Worm (Caenorhabditis elegans) whole organism, young adult: Measurements from ENCODE around the gene Y53G8AM.4.

ENCODE experiments used
- B0261.1 ChIP-seq: sonication (generic microtip); optimal IDR thresholded peaks from 2 replicates; lab custom pipeline; 2016; ENCODE audit warnings: mild to moderate bottlenecking, missing genetic modification characterization, moderate library complexity, missing compliant biosample characterization
- B0336.3 ChIP-seq: fragments of 200-800 bp; sonication (Bioruptor generic); IDR thresholded peaks from 2 replicates; pipeline ENCODE4 v1.3.6; 2022; ENCODE audit warnings: missing genetic modification characterization, missing compliant biosample characterization
- F22D6.2 ChIP-seq: sonication (generic microtip); optimal IDR thresholded peaks from 2 replicates; lab custom pipeline; 2016; ENCODE audit warnings: mild to moderate bottlenecking, missing genetic modification characterization, missing compliant biosample characterization
- F23B12.7 ChIP-seq: sonication (generic microtip); optimal IDR thresholded peaks from 2 replicates; lab custom pipeline; 2017; ENCODE audit warnings: missing genetic modification characterization, mild to moderate bottlenecking, missing compliant biosample characterization, antibody characterized with exemption, moderate library complexity; ENCODE audit not compliant: insufficient read depth
- F33H1.4 ChIP-seq: fragments of 200-800 bp; sonication (Bioruptor generic); IDR thresholded peaks from 2 replicates; pipeline ENCODE4 v1.3.6; 2022; ENCODE audit warnings: missing genetic modification reagents, missing genetic modification characterization, missing compliant biosample characterization
- K11D2.4 ChIP-seq: fragments of 200-800 bp; sonication (Bioruptor generic); IDR thresholded peaks from 2 replicates; pipeline ENCODE4 v1.3.6; 2022; ENCODE audit warnings: missing genetic modification reagents, missing genetic modification characterization, missing compliant biosample characterization
- K12H6.12 ChIP-seq: fragments of 200-800 bp; sonication (Bioruptor generic); optimal IDR thresholded peaks from 2 replicates; lab custom pipeline; 2018; ENCODE audit warnings: mild to moderate bottlenecking, missing genetic modification characterization, missing compliant biosample characterization
- akir-1 ChIP-seq: fragments of 200-800 bp; sonication (Bioruptor generic); optimal IDR thresholded peaks from 2 replicates; lab custom pipeline; 2018; ENCODE audit warnings: mild to moderate bottlenecking, missing genetic modification characterization, moderate library complexity, missing compliant biosample characterization
- athp-1 ChIP-seq: sonication (generic microtip); optimal IDR thresholded peaks from 2 replicates; lab custom pipeline; 2017; ENCODE audit warnings: mild to moderate bottlenecking, missing genetic modification characterization, missing compliant biosample characterization
- attf-3 ChIP-seq: fragments of 200-800 bp; sonication (Bioruptor generic); conservative IDR thresholded peaks from 2 replicates; pipeline ENCODE4 v1.3.6; 2022; ENCODE audit warnings: missing genetic modification reagents, missing genetic modification characterization, missing compliant biosample characterization
- ceh-58 ChIP-seq: fragments of 200-800 bp; sonication (Bioruptor generic); IDR thresholded peaks from 2 replicates; pipeline ENCODE4 v1.3.6; 2022; ENCODE audit warnings: missing genetic modification characterization, missing compliant biosample characterization
- ceh-91 ChIP-seq: fragments of 200-800 bp; sonication (Bioruptor generic); IDR thresholded peaks from 2 replicates; pipeline ENCODE4 v1.3.6; 2022; ENCODE audit warnings: missing genetic modification reagents, missing genetic modification characterization, missing compliant biosample characterization
- dox-1 ChIP-seq: fragments of 200-800 bp; sonication (Bioruptor generic); IDR thresholded peaks from 2 replicates; pipeline ENCODE4 v1.3.6; 2022; ENCODE audit warnings: missing genetic modification reagents, missing genetic modification characterization, missing compliant biosample characterization
- egl-18 ChIP-seq: fragments of 200-800 bp; sonication (Bioruptor generic); IDR thresholded peaks from 2 replicates; pipeline ENCODE4 v1.3.6; 2022; ENCODE audit warnings: missing genetic modification reagents, missing genetic modification characterization, missing compliant biosample characterization
- ekl-4 ChIP-seq: fragments of 200-800 bp; sonication (Bioruptor generic); IDR thresholded peaks from 2 replicates; pipeline ENCODE4 v1.3.6; 2022; ENCODE audit warnings: missing genetic modification reagents, missing genetic modification characterization, missing compliant biosample characterization
- hmg-1.2 ChIP-seq: fragments of 200-800 bp; sonication (Bioruptor generic); IDR thresholded peaks from 2 replicates; pipeline ENCODE4 v1.3.6; 2022; ENCODE audit warnings: missing genetic modification reagents, missing genetic modification characterization, missing compliant biosample characterization
- hsf-1 ChIP-seq: fragments of 200-800 bp; sonication (Bioruptor generic); IDR thresholded peaks from 2 replicates; pipeline ENCODE4 v1.3.6; 2022; ENCODE audit warnings: missing genetic modification reagents, missing genetic modification characterization, missing compliant biosample characterization
- let-607 ChIP-seq, 2 experiments: fragments of 200-800 bp in 1 of 2; sonication (Bioruptor generic) in 1 of 2; sonication (generic microtip) in 1 of 2; optimal IDR thresholded peaks; 2 replicates each; lab custom pipeline; 2016 to 2018; ENCODE audit warnings: mild to moderate bottlenecking in 2 of 2, missing compliant biosample characterization in 2 of 2, missing genetic modification characterization in 2 of 2, moderate library complexity in 2 of 2, missing genotype in 1 of 2
- lin-54 ChIP-seq: fragments of 200-800 bp; sonication (Bioruptor generic); optimal IDR thresholded peaks from 2 replicates; lab custom pipeline; 2018; ENCODE audit warnings: mild to moderate bottlenecking, missing genetic modification characterization, missing compliant biosample characterization
- madf-10 ChIP-seq: sonication (generic microtip); optimal IDR thresholded peaks from 2 replicates; lab custom pipeline; 2016; ENCODE audit warnings: mild to moderate bottlenecking, missing genetic modification characterization, missing compliant biosample characterization
- mcd-1 ChIP-seq: fragments of 200-800 bp; sonication (Bioruptor generic); IDR thresholded peaks from 2 replicates; pipeline ENCODE4 v1.3.6; 2022; ENCODE audit warnings: missing genetic modification reagents, missing genetic modification characterization, missing compliant biosample characterization
- mes-4 ChIP-seq: sonication (generic microtip); optimal IDR thresholded peaks from 2 replicates; lab custom pipeline; 2016; ENCODE audit warnings: missing genotype, missing genetic modification characterization, missing compliant biosample characterization
- nfya-1 ChIP-seq: sonication (generic microtip); optimal IDR thresholded peaks from 2 replicates; lab custom pipeline; 2017; ENCODE audit warnings: antibody characterized with exemption, missing compliant biosample characterization, missing genetic modification characterization, borderline replicate concordance; ENCODE audit not compliant: insufficient read depth
- nfyb-1 ChIP-seq: fragments of 200-800 bp; sonication (Bioruptor generic); IDR thresholded peaks from 2 replicates; pipeline ENCODE4 v1.3.6; 2022; ENCODE audit warnings: missing genetic modification reagents, missing genetic modification characterization, missing compliant biosample characterization
- nhr-80 ChIP-seq: sonication (generic microtip); optimal IDR thresholded peaks from 2 replicates; lab custom pipeline; 2016; ENCODE audit warnings: missing genetic modification characterization, missing compliant biosample characterization
- nhr-90 ChIP-seq: sonication (generic microtip); optimal IDR thresholded peaks from 2 replicates; lab custom pipeline; 2016; ENCODE audit warnings: missing genotype, mild to moderate bottlenecking, missing genetic modification characterization, missing compliant biosample characterization
- rec-8 ChIP-seq, 2 experiments: sonication (generic microtip); optimal IDR thresholded peaks; 2 replicates each; lab custom pipeline; 2016; ENCODE audit warnings: mild to moderate bottlenecking in 2 of 2, missing genetic modification characterization in 2 of 2, missing genetic modification reagents in 2 of 2, missing genotype in 2 of 2, missing biosample characterization in 1 of 2, missing compliant biosample characterization in 1 of 2, moderate library complexity in 1 of 2
- sdz-38 ChIP-seq: sonication (generic microtip); optimal IDR thresholded peaks from 2 replicates; lab custom pipeline; 2016; ENCODE audit warnings: missing genotype, missing genetic modification characterization, missing compliant biosample characterization
- sea-2 ChIP-seq: fragments of 200-800 bp; sonication (Bioruptor generic); IDR thresholded peaks from 2 replicates; pipeline ENCODE4 v1.3.6; 2022; ENCODE audit warnings: missing genetic modification characterization, missing compliant biosample characterization
- snpc-1.1 ChIP-seq: sonication (generic microtip); optimal IDR thresholded peaks from 2 replicates; lab custom pipeline; 2017; ENCODE audit warnings: missing genetic modification characterization, mild to moderate bottlenecking, missing compliant biosample characterization, antibody characterized with exemption, moderate library complexity, missing genotype, missing genetic modification reagents; ENCODE audit not compliant: insufficient read depth
- snpc-3.4 ChIP-seq: sonication (generic microtip); optimal IDR thresholded peaks from 2 replicates; lab custom pipeline; 2017; ENCODE audit warnings: missing genetic modification characterization, mild to moderate bottlenecking, missing compliant biosample characterization, antibody characterized with exemption, moderate library complexity, missing genotype, missing genetic modification reagents
- snpc-4 ChIP-seq, 5 experiments: fragments of 150-350 bp in 1 of 5; sonication (generic microtip) in 4 of 5; optimal IDR thresholded peaks; 2 replicates each; lab custom pipeline; 2014 to 2018; ENCODE audit warnings: missing genetic modification characterization in 5 of 5, missing biosample characterization in 3 of 5, antibody characterized with exemption in 2 of 5, mild to moderate bottlenecking in 2 of 5, missing compliant biosample characterization in 2 of 5, missing genotype in 2 of 5, moderate library complexity in 2 of 5, missing genetic modification reagents in 1 of 5
- somi-1 ChIP-seq: fragments of 200-800 bp; sonication (Bioruptor generic); optimal IDR thresholded peaks from 2 replicates; lab custom pipeline; 2018; ENCODE audit warnings: mild to moderate bottlenecking, missing genetic modification characterization, missing compliant biosample characterization
- zfh-2 ChIP-seq: fragments of 200-800 bp; sonication (Bioruptor generic); conservative IDR thresholded peaks from 2 replicates; pipeline ENCODE4 v1.3.6; 2022; ENCODE audit warnings: missing genetic modification reagents, missing genetic modification characterization, missing compliant biosample characterization
- ztf-22 ChIP-seq: fragments of 200-800 bp; sonication (Bioruptor generic); optimal IDR thresholded peaks from 2 replicates; lab custom pipeline; 2018; ENCODE audit warnings: mild to moderate bottlenecking, missing genetic modification characterization, moderate library complexity, missing compliant biosample characterization
- ztf-25 ChIP-seq: fragments of 200-800 bp; sonication (Bioruptor generic); IDR thresholded peaks from 2 replicates; pipeline ENCODE4 v1.3.6; 2022; ENCODE audit warnings: missing genetic modification reagents, missing genetic modification characterization, missing compliant biosample characterization
- ztf-26 ChIP-seq: sonication (generic microtip); optimal IDR thresholded peaks from 2 replicates; lab custom pipeline; 2017; ENCODE audit warnings: missing genetic modification characterization, missing compliant biosample characterization
- ztf-28 ChIP-seq: fragments of 200-800 bp; sonication (Bioruptor generic); IDR thresholded peaks from 2 replicates; pipeline ENCODE4 v1.3.6; 2022; ENCODE audit warnings: missing genetic modification reagents, missing genetic modification characterization, missing compliant biosample characterization

Y53G8AM.4 gene

DNA sequence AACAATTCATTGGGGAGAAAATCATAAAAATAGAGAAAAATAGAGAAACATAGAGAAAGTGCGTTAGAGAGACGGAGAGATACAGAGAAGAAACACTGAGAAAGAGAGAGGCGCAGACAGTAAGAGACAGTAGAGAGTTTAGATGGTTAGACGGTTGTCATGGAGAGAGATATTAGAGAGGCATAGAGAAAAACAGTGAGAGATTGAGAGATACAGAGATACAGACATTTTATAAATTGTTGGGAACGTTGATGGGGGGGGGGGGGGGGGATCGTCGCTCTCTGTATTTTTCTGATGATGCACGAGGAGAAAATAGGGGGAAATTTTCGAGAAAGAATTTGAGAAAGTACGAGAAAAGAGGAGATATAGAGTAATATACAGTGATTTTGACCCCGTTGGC lies 23.8 kb upstream of the Y53G8AM.4 start (continued):
- TF ChIP-seq let-607 (tag; optimal IDR thresholded peaks at IDR 0.05; lab: Kevin White, UChicago) = no peak
- TF ChIP-seq ekl-4 (GFP tag; lab: Robert Waterston, UW) = 0 out of 2 replicates have a peak, but pooled peaks have one; percentile 59
- TF ChIP-seq nhr-80 (tag; lab: Kevin White, UChicago) = peak; percentile 14
- no peak for TF ChIP-seq sea-2 (GFP tag; lab: Robert Waterston, UW)
- TF ChIP-seq ztf-26 (tag; lab: Kevin White, UChicago) = peak; percentile 91
- TF ChIP-seq athp-1 = no peak
- no peak for TF ChIP-seq nhr-90 (tag; lab: Kevin White, UChicago)
- no peak for TF ChIP-seq ceh-91 (GFP tag; lab: Robert Waterston, UW)
- TF ChIP-seq lin-54 (GFP tag; lab: Kevin White, UChicago) = peak; percentile 50
- TF ChIP-seq nfya-1 (tag; lab: Kevin White, UChicago) = no peak
- peak; percentile 46; the same call in 1 of the 2 replicates for TF ChIP-seq B0336.3
- TF ChIP-seq ztf-22 (GFP tag; lab: Kevin White, UChicago) = no peak
- TF ChIP-seq sdz-38 (tag; lab: Kevin White, UChicago) = no peak
- TF ChIP-seq hsf-1 (GFP tag; lab: Robert Waterston, UW) = no peak
- no peak for TF ChIP-seq snpc-3.4 (tag; lab: Kevin White, UChicago)
- TF ChIP-seq attf-3 (GFP tag; lab: Robert Waterston, UW) = no peak
- no peak for TF ChIP-seq B0261.1 (tag; lab: Kevin White, UChicago)
- peak; percentile 80 for TF ChIP-seq K11D2.4 (GFP tag; lab: Robert Waterston, UW)
- no peak for TF ChIP-seq ztf-25 (GFP tag; lab: Robert Waterston, UW)
- TF ChIP-seq snpc-4 (GFP tag; optimal IDR thresholded peaks at IDR 0.05; lab: Kevin White, UChicago) = no peak
- no peak for TF ChIP-seq snpc-4 (tag; optimal IDR thresholded peaks at IDR 0.05; lab: Kevin White, UChicago)
- TF ChIP-seq egl-18 (GFP tag; lab: Robert Waterston, UW) = no peak
- no peak for TF ChIP-seq F33H1.4 (GFP tag; lab: Robert Waterston, UW)
- TF ChIP-seq ztf-28 (GFP tag; lab: Robert Waterston, UW) = no peak
- no peak for TF ChIP-seq zfh-2 (GFP tag; lab: Robert Waterston, UW)
- TF ChIP-seq ceh-58 (GFP tag; lab: Robert Waterston, UW) = no peak
- peak; percentile 56 for TF ChIP-seq mcd-1
- no peak for TF ChIP-seq nfyb-1
- TF ChIP-seq K12H6.12 (tag; lab: Kevin White, UChicago) = peak; percentile 34
- no peak for TF ChIP-seq akir-1 (GFP tag; lab: Kevin White, UChicago)
- peak; percentile 84 for TF ChIP-seq somi-1
- TF ChIP-seq dox-1 (GFP tag; lab: Robert Waterston, UW) = no peak
- peak; percentile 98 for TF ChIP-seq hmg-1.2 (GFP tag; lab: Robert Waterston, UW)
- TF ChIP-seq F23B12.7 (tag; lab: Kevin White, UChicago) = no peak
- no peak for TF ChIP-seq rec-8 (tag; optimal IDR thresholded peaks at IDR 0.05; lab: Kevin White, UChicago)
- TF ChIP-seq F22D6.2 (tag; lab: Kevin White, UChicago) = no peak
- no peak for TF ChIP-seq mes-4 (tag; lab: Kevin White, UChicago)
- TF ChIP-seq madf-10 (tag; lab: Kevin White, UChicago) = no peak
- no peak for TF ChIP-seq snpc-1.1
